Worm (Caenorhabditis elegans): ENCODE results near the gene F59A1.18.

- no peak for TF ChIP-seq W03F9.2 (tag; optimal IDR thresholded peaks at IDR 0.05)
- no peak for TF ChIP-seq him-1 (tag; optimal IDR thresholded peaks at IDR 0.05)
Measured at ce11 chrV:17665906-17666305, 20.8 kb downstream of the F59A1.18 start, which contains the start of gene F59A1.11.

All from whole organism, L4/young adult.